Worm (Caenorhabditis elegans) whole organism, L4/young adult: ENCODE data around the gene Y41C4A.22.

Experiments
- W03F9.2 ChIP-seq: fragments of 150-350 bp; optimal IDR thresholded peaks from 2 replicates; lab custom pipeline; 2014; ENCODE audit warnings: missing biosample characterization, missing genetic modification characterization
- dao-5 ChIP-seq: sonication (generic microtip); optimal IDR thresholded peaks from 2 replicates; lab custom pipeline; 2016; ENCODE audit warnings: missing genotype, missing genetic modification characterization, moderate library complexity, missing compliant biosample characterization

ce11 chrIII:11732943-11733342 is 37.9 kb downstream of the Y41C4A.22 start:
- TF ChIP-seq W03F9.2 (tag; lab: Kevin White, UChicago): no peak
- TF ChIP-seq dao-5: no peak
